Worm (Caenorhabditis elegans): Measurements from ENCODE around the gene C16D2.1.
A peak's percentile ranks its signal among the peaks of the same experiment; 100 is the strongest.

Gene C16D2.1

DNA sequence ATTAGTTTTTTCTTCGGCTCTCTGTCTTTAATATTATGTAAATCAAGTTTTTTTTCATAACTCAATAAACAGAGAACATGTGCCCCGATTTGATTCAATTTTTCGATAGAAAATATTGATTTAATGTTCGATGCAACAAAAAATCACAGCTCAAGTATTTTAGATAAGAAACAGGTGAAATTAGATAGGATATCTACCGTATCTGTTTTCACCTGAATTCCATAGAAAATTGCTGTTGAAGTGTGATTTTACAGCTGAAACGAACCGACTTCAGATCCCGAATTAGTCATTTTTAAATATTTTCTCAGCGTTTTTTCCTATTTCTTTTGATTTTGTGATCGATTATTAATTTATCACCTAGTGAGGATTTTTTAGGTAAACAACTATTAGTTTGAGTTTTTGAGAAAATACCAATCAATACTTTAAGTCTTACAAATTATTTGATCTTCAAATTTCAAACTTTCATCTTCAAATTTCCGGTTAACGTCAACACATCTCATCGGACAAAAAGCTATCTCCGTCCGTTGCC is 7.8 kb downstream of the C16D2.1 start, which contains the start of gene Y9C2UA.1:
TSS of gene Y9C2UA.1 (plus strand) at position 479 of the 529 bp plus-strand sequence.
- TF ChIP-seq zag-1 (tag; optimal IDR thresholded peaks at IDR 0.05) = no peak
- no peak for TF ChIP-seq lir-3 (tag; optimal IDR thresholded peaks at IDR 0.05; ENCODE audit: poor library complexity)
- no peak for TF ChIP-seq pqm-1 (tag; optimal IDR thresholded peaks at IDR 0.05)
- no peak for TF ChIP-seq pag-3 (tag; optimal IDR thresholded peaks at IDR 0.05; ENCODE audit: borderline replicate concordance, insufficient read depth)
- TF ChIP-seq fos-1 (tag; optimal IDR thresholded peaks at IDR 0.05) = no peak
- no peak for TF ChIP-seq lin-14 (GFP tag; optimal IDR thresholded peaks at IDR 0.05)
- TF ChIP-seq mdl-1 (tag; optimal IDR thresholded peaks at IDR 0.05) = no peak
- TF ChIP-seq hlh-4 (tag; optimal IDR thresholded peaks at IDR 0.05) = peak; percentile 90
- TF ChIP-seq tlp-1 (tag; optimal IDR thresholded peaks at IDR 0.05) = no peak
- no peak for TF ChIP-seq ceh-82 (tag; optimal IDR thresholded peaks at IDR 0.05)
- TF ChIP-seq jun-1 (tag; optimal IDR thresholded peaks at IDR 0.05) = no peak
- TF ChIP-seq mep-1 (tag; optimal IDR thresholded peaks at IDR 0.05) = no peak
- TF ChIP-seq nhr-47 (tag; optimal IDR thresholded peaks at IDR 0.05) = peak; percentile 21
- peak; percentile 29 for TF ChIP-seq fkh-8 (tag; optimal IDR thresholded peaks at IDR 0.05)
- TF ChIP-seq ceh-88 (GFP tag; IDR thresholded peaks at IDR 0.05) = no peak
- no peak for TF ChIP-seq nhr-20 (tag; optimal IDR thresholded peaks at IDR 0.05)

ce11 chrII:9141110-9141509 is 9.6 kb downstream of the C16D2.1 start:
- no peak for TF ChIP-seq unc-98 (GFP tag; IDR thresholded peaks at IDR 0.05)
- no peak for TF ChIP-seq ceh-90 (tag; optimal IDR thresholded peaks at IDR 0.05)
- no peak for TF ChIP-seq blmp-1 (tag; optimal IDR thresholded peaks at IDR 0.05)
- TF ChIP-seq fkh-8 (tag; optimal IDR thresholded peaks at IDR 0.05) = peak; percentile 57
- TF ChIP-seq nhr-11 (tag; optimal IDR thresholded peaks at IDR 0.05) = no peak

DNA sequence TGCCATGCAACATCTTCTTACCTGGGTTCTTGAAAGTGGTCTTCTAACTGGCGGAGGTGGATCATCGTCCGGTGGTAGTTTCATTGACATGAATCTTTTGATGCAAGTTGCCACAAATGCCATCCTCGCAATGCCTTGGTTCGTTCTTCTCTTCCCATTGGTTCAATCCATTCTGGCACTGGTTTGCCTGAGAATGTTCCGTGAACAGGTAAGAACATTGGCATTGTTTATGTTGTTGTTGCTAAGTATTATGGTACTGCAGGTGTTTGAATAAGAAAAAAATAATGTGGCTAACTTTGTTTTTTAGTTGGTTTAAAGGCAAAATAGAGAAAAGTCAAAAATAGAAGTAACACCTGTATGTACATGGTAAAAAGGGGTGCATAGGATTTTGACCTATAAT is 12.3 kb downstream of the C16D2.1 start:
- TF ChIP-seq ama-1 (optimal IDR thresholded peaks at IDR 0.05) = no peak
- no peak for TF ChIP-seq efl-1 (optimal IDR thresholded peaks at IDR 0.05)
- peak in 1 of 2 experiments; percentile 15 for TF ChIP-seq efl-1 (GFP tag; optimal IDR thresholded peaks at IDR 0.05 in 1 of 2)
- no peak for TF ChIP-seq xbp-1 (tag; optimal IDR thresholded peaks at IDR 0.05)
- no peak for TF ChIP-seq blmp-1 (tag; optimal IDR thresholded peaks at IDR 0.05)
- TF ChIP-seq pax-3 (tag; optimal IDR thresholded peaks at IDR 0.05) = no peak

DNA sequence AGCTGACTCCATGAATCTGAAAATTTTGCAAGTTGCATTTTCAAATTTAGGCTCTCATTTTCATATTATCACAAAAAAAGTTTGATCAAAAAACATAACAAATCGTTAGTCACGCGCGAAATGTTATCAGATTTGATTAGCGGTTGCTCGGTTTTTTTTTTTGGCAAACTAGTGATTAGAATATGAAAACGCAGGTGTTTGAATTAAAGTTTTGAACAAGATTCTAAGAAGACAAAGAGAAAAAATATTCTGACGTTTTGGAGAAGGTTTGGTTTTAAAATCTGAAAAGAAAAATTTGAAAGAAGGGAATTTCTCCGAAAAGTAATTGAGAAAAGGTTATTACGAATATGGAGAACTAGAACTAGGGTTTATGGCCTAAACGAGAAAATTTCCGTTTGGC is 12.9 kb downstream of the C16D2.1 start:
- TF ChIP-seq dpl-1 (GFP tag; optimal IDR thresholded peaks at IDR 0.05) (no peak), hlh-17 (GFP tag; optimal IDR thresholded peaks at IDR 0.05; ENCODE audit: borderline replicate concordance) (no peak), mep-1 (tag; optimal IDR thresholded peaks at IDR 0.05) (no peak), efl-3 (GFP tag; optimal IDR thresholded peaks at IDR 0.05) (no peak), nhr-85 (tag) (no peak), pax-3 (tag; optimal IDR thresholded peaks at IDR 0.05) (no peak), lin-14 (GFP tag; optimal IDR thresholded peaks at IDR 0.05) (peak; percentile 3), fkh-8 (tag; optimal IDR thresholded peaks at IDR 0.05) (peak; percentile 81), sox-4 (tag; optimal IDR thresholded peaks at IDR 0.05) (no peak), unc-30 (tag; optimal IDR thresholded peaks at IDR 0.05) (no peak), nhr-47 (tag; optimal IDR thresholded peaks at IDR 0.05) (peak; percentile 30), nhr-71 (tag; optimal IDR thresholded peaks at IDR 0.05) (peak; percentile 58)

DNA sequence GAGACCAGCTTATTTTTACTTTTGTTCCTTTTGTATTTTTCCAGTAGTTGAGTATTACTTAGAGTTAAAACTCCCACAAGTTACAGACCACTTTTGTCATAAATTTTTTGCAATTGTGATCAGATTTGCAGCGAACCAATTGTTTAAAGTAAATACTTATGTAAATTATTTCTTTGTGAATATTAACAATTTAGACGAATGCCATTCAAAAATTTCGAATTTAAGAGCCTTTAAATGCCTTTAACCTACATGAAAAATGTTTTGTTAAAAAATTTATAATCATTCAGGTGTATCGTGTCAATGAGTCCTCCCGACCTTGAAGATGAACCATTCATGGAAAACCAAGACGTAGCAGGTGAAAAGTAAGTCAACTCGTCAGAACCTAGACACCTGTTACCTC is 14.5 kb downstream of the C16D2.1 start, which contains the start of gene W07A12.4:
TSS of gene W07A12.4 (plus strand) at position 301 of the 400 bp plus-strand sequence.
- peak; percentile 48 for TF ChIP-seq nhr-85 (tag)
- peak; percentile 44 for TF ChIP-seq hlh-4 (tag; optimal IDR thresholded peaks at IDR 0.05)
- TF ChIP-seq unc-98 (GFP tag; IDR thresholded peaks at IDR 0.05) = no peak
- no peak for TF ChIP-seq lin-39 (tag; optimal IDR thresholded peaks at IDR 0.05)
- TF ChIP-seq tlp-1 (tag; optimal IDR thresholded peaks at IDR 0.05) = no peak
- no peak for TF ChIP-seq nhr-90 (tag; optimal IDR thresholded peaks at IDR 0.05; ENCODE audit: poor library complexity)

Measured in whole organism, L1 larva.